Worm (Caenorhabditis elegans): ENCODE results near the gene grl-18.

- TF ChIP-seq him-1 (tag; optimal IDR thresholded peaks at IDR 0.05), result no peak
- TF ChIP-seq W03F9.2 (tag; optimal IDR thresholded peaks at IDR 0.05), result no peak
Observed at ce11 chrV:5493447-5493846, 4.8 kb upstream of the grl-18 start, which contains the start of gene T05C3.2.

Measured in whole organism, L4/young adult.